Fruit fly (Drosophila melanogaster) whole organism, embryonic: Measurements from ENCODE around the gene DPCoAC.

Experiments used
- Adf1 ChIP-seq: fragments of 200-800 bp; sonication (Bioruptor generic); IDR thresholded peaks from 2 replicates; pipeline ENCODE4 v1.3.6; 2022; ENCODE audit warnings: missing biosample characterization, missing genetic modification characterization
- CG10431 ChIP-seq: fragments of 200-800 bp; sonication (Bioruptor generic); optimal IDR thresholded peaks from 3 replicates; lab custom pipeline; 2018; ENCODE audit warnings: missing biosample characterization, mild to moderate bottlenecking, missing genetic modification characterization
- CG10462 ChIP-seq: fragments of 200-800 bp; sonication (Bioruptor generic); optimal IDR thresholded peaks from 2 replicates; lab custom pipeline; 2016; ENCODE audit warnings: missing biosample characterization, missing genetic modification characterization
- CG10565 ChIP-seq: fragments of 200-800 bp; sonication (Bioruptor generic); optimal IDR thresholded peaks from 3 replicates; lab custom pipeline; 2016; ENCODE audit warnings: missing biosample characterization, mild to moderate bottlenecking, missing genetic modification characterization
- CG10979 ChIP-seq: fragments of 200-800 bp; sonication (Bioruptor generic); optimal IDR thresholded peaks from 2 replicates; lab custom pipeline; 2018; ENCODE audit warnings: missing biosample characterization, mild to moderate bottlenecking, missing genetic modification characterization, moderate library complexity
- CG11456 ChIP-seq: fragments of 200-800 bp; sonication (Bioruptor generic); IDR thresholded peaks from 3 replicates; pipeline ENCODE4 v1.3.6; 2022; ENCODE audit warnings: missing biosample characterization, missing genetic modification characterization
- CG11504 ChIP-seq: fragments of 200-800 bp; sonication (Bioruptor generic); optimal IDR thresholded peaks from 3 replicates; lab custom pipeline; 2019; ENCODE audit warnings: missing biosample characterization, mild to moderate bottlenecking, missing genetic modification characterization, moderate library complexity
- CG15514 ChIP-seq: fragments of 200-800 bp; sonication (Bioruptor generic); optimal IDR thresholded peaks from 3 replicates; lab custom pipeline; 2017; ENCODE audit warnings: missing biosample characterization, missing genetic modification characterization, mild to moderate bottlenecking, moderate library complexity, missing genetic modification reagents
- CG16779 ChIP-seq: fragments of 200-800 bp; sonication (Bioruptor generic); IDR thresholded peaks from 2 replicates; pipeline ENCODE4 v1.3.6; 2022; ENCODE audit warnings: missing biosample characterization, missing genetic modification characterization
- CG17359 ChIP-seq: fragments of 200-800 bp; sonication (Bioruptor generic); optimal IDR thresholded peaks from 3 replicates; lab custom pipeline; 2018; ENCODE audit warnings: missing biosample characterization, mild to moderate bottlenecking, missing genetic modification characterization, moderate library complexity
- CG32532 ChIP-seq: fragments of 200-800 bp; sonication (Bioruptor generic); IDR thresholded peaks from 2 replicates; pipeline ENCODE4 v1.3.6; 2022; ENCODE audit warnings: missing biosample characterization, missing genetic modification characterization
- CG4328 ChIP-seq: fragments of 200-800 bp; sonication (Bioruptor generic); optimal IDR thresholded peaks from 3 replicates; lab custom pipeline; 2017; ENCODE audit warnings: missing biosample characterization, missing genetic modification reagents, missing genetic modification characterization
- CG8281 ChIP-seq: fragments of 200-800 bp; sonication (Bioruptor generic); optimal IDR thresholded peaks from 2 replicates; lab custom pipeline; 2018; ENCODE audit warnings: missing biosample characterization, mild to moderate bottlenecking, missing genetic modification characterization, moderate library complexity
- CG9817 ChIP-seq: fragments of 200-800 bp; sonication (Bioruptor generic); optimal IDR thresholded peaks from 2 replicates; lab custom pipeline; 2018; ENCODE audit warnings: missing biosample characterization, mild to moderate bottlenecking, missing genetic modification characterization, moderate library complexity
- D ChIP-seq, 2 experiments: fragments of 200-800 bp in 1 of 2; fragments of >200 bp in 1 of 2; sonication (Bioruptor generic) in 1 of 2; optimal IDR thresholded peaks; 2 replicates in 1 of 2; 3 replicates in 1 of 2; lab custom pipeline; 2017; ENCODE audit warnings: mild to moderate bottlenecking in 1 of 2, missing biosample characterization in 1 of 2, missing genetic modification characterization in 1 of 2, missing genetic modification reagents in 1 of 2
- Ets65A ChIP-seq: fragments of 200-800 bp; sonication (Bioruptor generic); peaks from one replicate; lab custom pipeline; 2016; ENCODE audit warnings: missing biosample characterization, missing genetic modification characterization
- Lim3 ChIP-seq: fragments of 200-800 bp; sonication (Bioruptor generic); IDR thresholded peaks from 2 replicates; pipeline ENCODE4 v1.3.6; 2022; ENCODE audit warnings: missing biosample characterization, missing genetic modification characterization
- Mes4 ChIP-seq: fragments of 200-800 bp; sonication (Bioruptor generic); optimal IDR thresholded peaks from 2 replicates; lab custom pipeline; 2016; ENCODE audit warnings: missing biosample characterization, missing genetic modification characterization
- NC2β ChIP-seq: fragments of 200-800 bp; sonication (Bioruptor generic); optimal IDR thresholded peaks from 2 replicates; lab custom pipeline; 2016; ENCODE audit warnings: missing biosample characterization, missing genetic modification characterization
- Sry-β ChIP-seq: fragments of 200-800 bp; sonication (Bioruptor generic); optimal IDR thresholded peaks from 2 replicates; lab custom pipeline; 2018; ENCODE audit warnings: missing biosample characterization, mild to moderate bottlenecking, missing genetic modification characterization, moderate library complexity
- Ssrp ChIP-seq: fragments of 200-800 bp; sonication (Bioruptor generic); optimal IDR thresholded peaks from 2 replicates; lab custom pipeline; 2018; ENCODE audit warnings: missing biosample characterization, mild to moderate bottlenecking, missing genetic modification characterization, moderate library complexity
- Trl ChIP-seq, 3 experiments: fragments of >200 bp in 2 of 3; fragments of 200-800 bp in 1 of 3; sonication (Bioruptor generic) in 1 of 3; optimal IDR thresholded peaks; 2 replicates in 1 of 3; 3 replicates in 2 of 3; lab custom pipeline; 2016 to 2017; ENCODE audit warnings: missing biosample characterization in 1 of 3, missing genetic modification characterization in 1 of 3
- Xbp1 ChIP-seq: fragments of 200-800 bp; sonication (Bioruptor generic); optimal IDR thresholded peaks from 3 replicates; lab custom pipeline; 2016; ENCODE audit warnings: missing biosample characterization, mild to moderate bottlenecking, missing genetic modification characterization
- abd-A ChIP-seq: fragments of 200-800 bp; sonication (Bioruptor generic); optimal IDR thresholded peaks from 3 replicates; lab custom pipeline; 2019; ENCODE audit warnings: missing biosample characterization, mild to moderate bottlenecking, missing genetic modification characterization, moderate library complexity
- amos ChIP-seq: fragments of 200-800 bp; sonication (Bioruptor generic); IDR thresholded peaks from 2 replicates; pipeline ENCODE4 v1.3.6; 2022; ENCODE audit warnings: missing biosample characterization, missing genetic modification characterization; ENCODE audit not compliant: partially characterized antibody
- aop ChIP-seq: fragments of 200-800 bp; sonication (Bioruptor generic); IDR thresholded peaks from 2 replicates; pipeline ENCODE4 v1.3.6; 2022; ENCODE audit warnings: missing biosample characterization, missing genetic modification characterization
- ap ChIP-seq: fragments of 200-800 bp; sonication (Bioruptor generic); IDR thresholded peaks from 2 replicates; pipeline ENCODE4 v1.3.6; 2022; ENCODE audit warnings: missing biosample characterization, missing genetic modification characterization
- ase ChIP-seq: fragments of 200-800 bp; sonication (Bioruptor generic); IDR thresholded peaks from 3 replicates; pipeline ENCODE4 v1.3.6; 2022; ENCODE audit warnings: missing biosample characterization, missing genetic modification characterization
- cg ChIP-seq: fragments of 200-800 bp; sonication (Bioruptor generic); optimal IDR thresholded peaks from 3 replicates; lab custom pipeline; 2019; ENCODE audit warnings: missing biosample characterization, mild to moderate bottlenecking, missing genetic modification characterization, moderate library complexity
- chn ChIP-seq: fragments of 200-800 bp; sonication (Bioruptor generic); optimal IDR thresholded peaks from 2 replicates; lab custom pipeline; 2016; ENCODE audit warnings: missing biosample characterization, missing genetic modification characterization
- ci ChIP-seq: fragments of 200-800 bp; sonication (Bioruptor generic); IDR thresholded peaks from 3 replicates; pipeline ENCODE4 v1.3.6; 2022; ENCODE audit warnings: missing biosample characterization, missing genetic modification characterization
- crol ChIP-seq: fragments of 200-800 bp; sonication (Bioruptor generic); IDR thresholded peaks from 2 replicates; pipeline ENCODE4 v1.3.6; 2022; ENCODE audit warnings: missing biosample characterization, missing genetic modification characterization
- dati ChIP-seq: fragments of 200-800 bp; sonication (Bioruptor generic); IDR thresholded peaks from 2 replicates; pipeline ENCODE4 v1.3.6; 2022; ENCODE audit warnings: missing biosample characterization, missing genetic modification characterization
- ftz-f1 ChIP-seq: fragments of 200-800 bp; sonication (Bioruptor generic); optimal IDR thresholded peaks from 2 replicates; lab custom pipeline; 2016; ENCODE audit warnings: missing biosample characterization, missing genetic modification characterization
- kah ChIP-seq: fragments of 200-800 bp; sonication (Bioruptor generic); optimal IDR thresholded peaks from 2 replicates; lab custom pipeline; 2018; ENCODE audit warnings: missing biosample characterization, mild to moderate bottlenecking, missing genetic modification characterization
- mirr ChIP-seq: fragments of 200-800 bp; sonication (Bioruptor generic); optimal IDR thresholded peaks from 3 replicates; lab custom pipeline; 2018; ENCODE audit warnings: missing biosample characterization, mild to moderate bottlenecking, missing genetic modification characterization
- pb ChIP-seq: fragments of 200-800 bp; sonication (Bioruptor generic); optimal IDR thresholded peaks from 3 replicates; lab custom pipeline; 2016; ENCODE audit warnings: missing biosample characterization, missing genetic modification characterization
- phol ChIP-seq: fragments of 200-800 bp; sonication (Bioruptor generic); optimal IDR thresholded peaks from 3 replicates; lab custom pipeline; 2018; ENCODE audit warnings: missing biosample characterization, mild to moderate bottlenecking, missing genetic modification characterization, moderate library complexity
- pum ChIP-seq: fragments of 200-800 bp; sonication (Bioruptor generic); optimal IDR thresholded peaks from 2 replicates; lab custom pipeline; 2016; ENCODE audit warnings: missing biosample characterization, missing genetic modification characterization
- salm ChIP-seq: fragments of 200-800 bp; sonication (Bioruptor generic); optimal IDR thresholded peaks from 2 replicates; lab custom pipeline; 2018; ENCODE audit warnings: missing biosample characterization, mild to moderate bottlenecking, missing genetic modification characterization
- sens ChIP-seq: fragments of 200-800 bp; sonication (Bioruptor generic); peaks from one replicate; lab custom pipeline; 2016; ENCODE audit warnings: missing biosample characterization, missing genetic modification characterization
- slou ChIP-seq: fragments of 200-800 bp; sonication (Bioruptor generic); optimal IDR thresholded peaks from 3 replicates; lab custom pipeline; 2016; ENCODE audit warnings: missing biosample characterization, missing genetic modification characterization
- toy ChIP-seq: fragments of 200-800 bp; sonication (Bioruptor generic); IDR thresholded peaks from 2 replicates; pipeline ENCODE4 v1.3.6; 2022; ENCODE audit warnings: missing biosample characterization, missing genetic modification characterization
- tup ChIP-seq: fragments of 200-800 bp; sonication (Bioruptor generic); optimal IDR thresholded peaks from 2 replicates; lab custom pipeline; 2016; ENCODE audit warnings: missing biosample characterization, mild to moderate bottlenecking, missing genetic modification characterization, moderate library complexity
- unpg ChIP-seq: fragments of 200-800 bp; sonication (Bioruptor generic); optimal IDR thresholded peaks from 3 replicates; lab custom pipeline; 2018; ENCODE audit warnings: missing biosample characterization, mild to moderate bottlenecking, missing genetic modification characterization, moderate library complexity
- zen2 ChIP-seq: fragments of 200-800 bp; sonication (Bioruptor generic); IDR thresholded peaks from 3 replicates; pipeline ENCODE4 v1.3.6; 2022; ENCODE audit warnings: missing biosample characterization, missing genetic modification characterization; ENCODE audit not compliant: partially characterized antibody

The DPCoAC gene

DNA sequence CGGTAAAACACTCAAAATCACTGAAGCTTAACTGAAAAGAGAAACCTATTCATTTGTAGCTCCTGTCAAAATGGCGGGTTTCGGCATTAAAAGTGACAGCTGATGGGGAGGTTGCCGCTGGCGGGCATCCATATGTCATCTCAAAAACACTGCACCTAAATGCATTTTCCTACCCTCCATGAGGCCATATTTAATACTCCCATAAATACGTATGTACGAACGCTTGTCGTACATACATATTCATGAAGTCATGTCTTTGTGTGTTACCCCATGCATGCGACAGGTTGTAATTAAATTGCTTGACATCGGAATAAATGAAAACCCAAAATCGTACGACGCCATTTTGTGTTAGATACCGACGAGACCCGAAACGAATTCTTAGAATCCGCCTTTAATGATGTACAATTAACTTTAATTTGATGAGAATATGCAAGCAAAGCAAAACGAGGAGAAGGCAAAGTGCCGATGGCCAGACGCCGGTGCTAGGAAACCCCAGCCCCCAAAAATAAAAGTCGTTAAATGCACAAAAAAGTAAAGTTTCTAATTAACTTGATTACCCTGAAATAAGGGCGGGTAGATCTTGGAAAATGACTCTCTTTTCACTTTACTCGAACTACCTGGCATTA lies 39.0 kb upstream of the DPCoAC start (continued):
- no peak for TF ChIP-seq CG17359 (tag; lab: Kevin White, UChicago)
- no peak for TF ChIP-seq CG10462
- TF ChIP-seq Adf1 (GFP tag; lab: Robert Waterston, UW): no peak
- TF ChIP-seq CG15514 (GFP tag; lab: Kevin White, UChicago): no peak
- TF ChIP-seq ftz-f1: no peak
- TF ChIP-seq NC2β (GFP tag; lab: Kevin White, UChicago): no peak
- no peak for TF ChIP-seq abd-A (tag; lab: Kevin White, UChicago)
- no peak for TF ChIP-seq toy
- no peak for TF ChIP-seq CG16779 (GFP tag; lab: Robert Waterston, UW)
- peak; percentile 6 for TF ChIP-seq phol (tag; lab: Kevin White, UChicago)
- no peak for TF ChIP-seq kah (GFP tag; lab: Kevin White, UChicago)
- TF ChIP-seq zen2: no peak
- TF ChIP-seq mirr (GFP tag; lab: Kevin White, UChicago): no peak
- TF ChIP-seq pum (GFP tag; lab: Kevin White, UChicago): no peak
- no peak for TF ChIP-seq Ets65A (GFP tag; lab: Kevin White, UChicago)
- no peak for TF ChIP-seq slou (GFP tag; lab: Kevin White, UChicago)
- no peak for TF ChIP-seq Ssrp (tag; lab: Kevin White, UChicago)
- no peak for TF ChIP-seq pb
- no peak for TF ChIP-seq chn (GFP tag; lab: Kevin White, UChicago)
- no peak for TF ChIP-seq CG9817 (tag; lab: Kevin White, UChicago)
- peak; percentile 10 for TF ChIP-seq cg (GFP tag; lab: Kevin White, UChicago)
- TF ChIP-seq ase: no peak
- TF ChIP-seq aop (GFP tag; lab: Robert Waterston, UW): no peak
- no peak for TF ChIP-seq Mes4
- TF ChIP-seq ap (GFP tag; lab: Robert Waterston, UW): no peak
- TF ChIP-seq salm (tag; lab: Kevin White, UChicago): no peak
- no peak for TF ChIP-seq Xbp1 (GFP tag; lab: Kevin White, UChicago)
- no peak for TF ChIP-seq tup
- TF ChIP-seq sens (GFP tag; lab: Kevin White, UChicago): peak; percentile 64

- TF ChIP-seq Sry-β (GFP tag; lab: Kevin White, UChicago) (no peak), Trl (optimal IDR thresholded peaks at IDR 0.05; lab: Kevin White, UChicago) (no peak), Trl (GFP tag; optimal IDR thresholded peaks at IDR 0.05; lab: Kevin White, UChicago) (no peak), CG10431 (GFP tag; lab: Kevin White, UChicago) (peak; percentile 95)
- TF ChIP-seq, all 482 proteins: peak for 1
Measured at dm6 chr3R:20595901-20596300, 38.4 kb upstream of the DPCoAC start.

DNA sequence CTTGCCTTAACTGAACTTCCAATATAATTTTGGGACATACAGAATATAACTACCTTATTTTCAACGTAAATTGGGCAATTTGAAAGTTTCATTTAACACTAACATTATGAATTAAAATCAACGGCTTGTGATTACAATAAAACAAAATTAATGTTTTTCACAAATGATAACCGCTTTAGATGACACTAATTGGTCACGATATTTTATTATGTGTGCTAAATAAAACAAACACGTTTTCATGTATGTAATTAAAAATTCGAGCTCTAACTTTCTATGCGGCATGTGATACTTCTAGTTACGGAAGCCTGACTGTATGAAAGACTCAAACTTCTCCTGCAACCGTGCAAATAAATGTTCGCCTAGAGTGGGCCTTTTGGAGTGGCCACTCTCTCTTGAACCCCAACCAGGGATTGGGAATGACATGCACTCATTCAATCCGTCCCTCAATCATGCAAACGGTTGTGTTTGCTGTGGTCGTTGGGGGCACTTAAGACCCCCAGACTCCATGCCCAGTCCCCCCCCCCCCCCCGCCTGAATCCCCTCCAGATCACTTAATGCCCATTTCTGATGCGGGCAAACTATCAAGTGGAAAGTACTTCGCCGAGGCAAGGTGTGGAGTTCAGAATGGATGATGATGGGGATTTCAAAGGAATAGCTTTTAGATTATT lies 37.8 kb upstream of the DPCoAC start:
- no peak for TF ChIP-seq D (optimal IDR thresholded peaks at IDR 0.05; lab: Kevin White, UChicago)
- peak; percentile 43 for TF ChIP-seq D (GFP tag; optimal IDR thresholded peaks at IDR 0.05; lab: Kevin White, UChicago)
- peak; percentile 81 for TF ChIP-seq crol
- peak; percentile 18; the same call in 1 of the 2 replicates for TF ChIP-seq CG32532 (GFP tag; lab: Robert Waterston, UW)
- peak; percentile 33 for TF ChIP-seq CG10979 (tag; lab: Kevin White, UChicago)
- 0 out of 3 replicates have a peak, but pooled peaks have one; percentile 21 for TF ChIP-seq CG11456 (GFP tag; lab: Robert Waterston, UW)
- no peak for TF ChIP-seq slou (GFP tag; lab: Kevin White, UChicago)
- no peak for TF ChIP-seq unpg
- TF ChIP-seq CG11504 (tag; lab: Kevin White, UChicago): peak; percentile 12
- no peak for TF ChIP-seq CG4328 (GFP tag; lab: Kevin White, UChicago)
- TF ChIP-seq CG10565 (GFP tag; lab: Kevin White, UChicago): no peak
- TF ChIP-seq ci: 0 out of 3 replicates have a peak, but pooled peaks have one; percentile 26
- peak; percentile 20; the same call in 1 of the 2 replicates for TF ChIP-seq amos (GFP tag; lab: Robert Waterston, UW)
- TF ChIP-seq dati (GFP tag; lab: Robert Waterston, UW): 0 out of 2 replicates have a peak, but pooled peaks have one; percentile 13
- peak; percentile 92 for TF ChIP-seq CG8281 (tag; lab: Kevin White, UChicago)
- TF ChIP-seq Lim3: no peak
